Worm (Caenorhabditis elegans) whole organism, early embryonic: ENCODE data around the gene R05G6.5.

Experiments used
- F13C5.2 ChIP-seq: sonication (generic microtip); optimal IDR thresholded peaks from 2 replicates; lab custom pipeline; 2017; ENCODE audit warnings: mild to moderate bottlenecking, missing genetic modification characterization, inconsistent platforms, missing compliant biosample characterization
- ama-1 ChIP-seq: fragments of 150-350 bp; optimal IDR thresholded peaks from 2 replicates; lab custom pipeline; 2014
- hmg-4 ChIP-seq: fragments of 200-800 bp; sonication (Bioruptor generic); optimal IDR thresholded peaks from 2 replicates; lab custom pipeline; 2018; ENCODE audit warnings: mild to moderate bottlenecking, missing genetic modification characterization, missing compliant biosample characterization
- tbx-37 ChIP-seq: fragments of 200-800 bp; sonication (Bioruptor generic); conservative IDR thresholded peaks from 2 replicates; pipeline ENCODE4 v1.3.6; 2022; ENCODE audit warnings: missing genetic modification reagents, missing genetic modification characterization, missing compliant biosample characterization

DNA sequence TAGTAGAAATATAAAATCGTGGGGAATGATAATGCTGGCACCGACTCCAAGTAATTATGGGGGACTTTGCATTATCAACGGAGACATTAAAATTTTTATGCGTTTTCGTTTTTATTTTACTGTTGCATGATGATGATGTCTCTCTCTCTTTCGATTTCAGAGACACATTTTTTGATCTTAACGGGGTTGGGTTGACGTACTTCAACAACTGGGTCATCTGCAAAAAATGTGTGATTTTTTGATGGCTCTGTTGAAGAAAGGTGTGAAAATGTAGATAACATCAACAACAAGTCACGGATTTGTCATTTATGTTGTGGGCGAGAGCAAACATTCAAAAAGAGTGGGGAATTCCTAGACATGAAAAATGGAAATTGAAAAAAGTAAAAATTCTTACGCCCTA is 6.8 kb upstream of the R05G6.5 start, which contains the start of gene F55G1.15:
- TF ChIP-seq hmg-4 (GFP tag; lab: Kevin White, UChicago), result no peak
- no peak for TF ChIP-seq ama-1 (lab: Kevin White, UChicago)
- no peak for TF ChIP-seq tbx-37
- no peak for TF ChIP-seq F13C5.2 (tag; lab: Kevin White, UChicago)
